Worm (Caenorhabditis elegans): Measurements from ENCODE around the gene pqn-31.

DNA sequence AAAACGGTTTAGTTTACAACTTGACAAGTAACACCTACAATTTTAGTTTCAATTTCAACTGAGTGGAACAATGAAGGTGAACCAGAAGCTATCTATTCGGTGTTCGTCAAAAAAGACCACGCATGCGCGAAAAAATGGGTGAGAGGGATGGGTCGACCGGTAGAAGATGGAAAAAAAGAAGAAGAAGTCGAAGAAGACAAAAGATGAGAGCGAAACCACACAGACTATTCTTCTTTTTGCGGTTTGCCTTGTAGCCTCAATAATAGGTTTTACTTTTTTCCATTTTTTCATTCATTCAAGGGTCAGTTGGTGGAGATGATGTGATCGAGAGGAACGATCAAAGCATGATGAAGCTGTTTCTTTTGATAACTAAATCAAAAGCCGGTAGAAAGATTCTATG, 27.0 kb upstream of the pqn-31 start:
- TF ChIP-seq egl-43 (GFP tag; IDR thresholded peaks at IDR 0.05) (no peak), ZK546.5 (tag; optimal IDR thresholded peaks at IDR 0.05) (no peak), R02D3.7 (tag; optimal IDR thresholded peaks at IDR 0.05) (no peak), nhr-48 (tag; optimal IDR thresholded peaks at IDR 0.05) (no peak)

All from whole organism, L4 larva.